Fruit fly (Drosophila melanogaster): ENCODE results near the gene eIF1A.
A peak's percentile ranks its signal among the peaks of the same experiment; 100 is the strongest.

DNA sequence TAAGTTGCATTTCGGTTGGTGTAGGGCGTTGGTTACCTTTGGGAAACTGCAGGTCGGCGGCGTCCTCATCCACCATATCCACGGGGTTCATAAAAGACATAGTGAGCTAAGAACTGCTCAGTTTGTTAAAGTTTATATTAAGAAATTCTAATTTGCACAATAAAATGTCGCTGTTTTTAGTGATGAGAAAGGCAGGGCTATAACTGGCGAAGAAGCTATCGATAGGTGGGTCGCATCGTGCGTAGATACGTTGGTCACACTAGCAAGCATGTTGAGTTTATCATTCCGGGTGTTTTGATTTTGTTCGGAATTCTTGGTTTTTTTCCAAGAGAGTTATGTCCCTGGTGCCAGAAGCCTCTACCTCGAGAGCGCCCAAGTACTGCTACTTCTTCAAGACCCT, 19.2 kb upstream of the eIF1A start, which contains the start of the genes Ada2a, Polr2D, Tgs1 and moi:
- TF ChIP-seq zf30C (GFP tag; optimal IDR thresholded peaks at IDR 0.05) (no peak), Awh (GFP tag; IDR thresholded peaks at IDR 0.05) (no peak), CG43689 (GFP tag; IDR thresholded peaks at IDR 0.05) (no peak), eyg (GFP tag; optimal IDR thresholded peaks at IDR 0.05) (no peak), CG12744 (GFP tag; optimal IDR thresholded peaks at IDR 0.05) (no peak), CG18011 (GFP tag; optimal IDR thresholded peaks at IDR 0.05) (no peak), CG1233 (GFP tag; optimal IDR thresholded peaks at IDR 0.05) (no peak), sens (GFP tag) (peak; percentile 18), usp (GFP tag; optimal IDR thresholded peaks at IDR 0.05) (no peak), croc (GFP tag; conservative IDR thresholded peaks at IDR 0.05) (no peak), pan (optimal IDR thresholded peaks at IDR 0.05) (no peak), pan (GFP tag; optimal IDR thresholded peaks at IDR 0.05 in 1 of 2, IDR thresholded peaks at IDR 0.05 in 1 of 2) (no peak)
